Fruit fly (Drosophila melanogaster) whole organism: Measurements from ENCODE around the gene Faf2.

ENCODE experiments used
- CG8478 ChIP-seq: fragments of >200 bp; optimal IDR thresholded peaks from 2 replicates; lab custom pipeline; 2018; ENCODE audit warnings: inconsistent platforms
- Dll ChIP-seq: fragments of >200 bp; optimal IDR thresholded peaks from 2 replicates; lab custom pipeline; 2017
- EcR ChIP-seq, 2 experiments: fragments of >200 bp; optimal IDR thresholded peaks; 2 replicates each; lab custom pipeline; 2017; ENCODE audit warnings: missing biosample characterization in 2 of 2, missing genetic modification characterization in 2 of 2, missing genetic modification reagents in 2 of 2
- pan ChIP-seq: fragments of >200 bp; optimal IDR thresholded peaks from 2 replicates; lab custom pipeline; 2017
- psq ChIP-seq: fragments of >200 bp; optimal IDR thresholded peaks from 2 replicates; lab custom pipeline; 2017
- usp ChIP-seq: fragments of >200 bp; optimal IDR thresholded peaks from 2 replicates; lab custom pipeline; 2017; ENCODE audit warnings: missing biosample characterization, missing genetic modification characterization, mixed read lengths

- TF ChIP-seq CG8478: no peak
- no peak for TF ChIP-seq psq (lab: Kevin White, UChicago)
- TF ChIP-seq usp (GFP tag; lab: Kevin White, UChicago): no peak
- no peak for TF ChIP-seq EcR (GFP tag; optimal IDR thresholded peaks at IDR 0.05; lab: Kevin White, UChicago)
- TF ChIP-seq Dll (lab: Kevin White, UChicago): no peak
- TF ChIP-seq pan (lab: Kevin White, UChicago): no peak
These were observed 5.2 kb upstream of the Faf2 start, which contains the start of gene Irk3 for dm6 chr2L:18713686-18714085.
